Fruit fly (Drosophila melanogaster): ENCODE measurements around the gene Nepl19.

Nepl19 gene

dm6 chr3R:28851530-28851929, 28.4 kb downstream of the Nepl19 start (continued):
- TF ChIP-seq Sry-β (GFP tag; optimal IDR thresholded peaks at IDR 0.05) (no peak), Ada2b (GFP tag; IDR thresholded peaks at IDR 0.05) (no peak), repo (GFP tag; optimal IDR thresholded peaks at IDR 0.05) (no peak), Awh (GFP tag; IDR thresholded peaks at IDR 0.05) (no peak), onecut (GFP tag; IDR thresholded peaks at IDR 0.05) (no peak), ranshi (GFP tag; IDR thresholded peaks at IDR 0.05) (no peak), sr (GFP tag; IDR thresholded peaks at IDR 0.05) (0 out of 3 replicates have a peak, but pooled peaks have one; percentile 36), bcd (GFP tag; optimal IDR thresholded peaks at IDR 0.05) (no peak), ind (GFP tag; optimal IDR thresholded peaks at IDR 0.05) (no peak), esg (GFP tag; conservative IDR thresholded peaks at IDR 0.05) (no peak), gt (GFP tag; IDR thresholded peaks at IDR 0.05) (no peak), Fer1 (GFP tag; optimal IDR thresholded peaks at IDR 0.05) (no peak), CG4730 (GFP tag; IDR thresholded peaks at IDR 0.05) (no peak), zfh2 (GFP tag; optimal IDR thresholded peaks at IDR 0.05) (no peak), CG30020 (tag; optimal IDR thresholded peaks at IDR 0.05) (no peak), CG15601 (tag; optimal IDR thresholded peaks at IDR 0.05) (no peak), ftz-f1 (GFP tag; optimal IDR thresholded peaks at IDR 0.05) (no peak), MBD-R2 (GFP tag; IDR thresholded peaks at IDR 0.05) (no peak), lmd (GFP tag; IDR thresholded peaks at IDR 0.05) (no peak), vvl (GFP tag; IDR thresholded peaks at IDR 0.05) (no peak), CG4282 (GFP tag; optimal IDR thresholded peaks at IDR 0.05) (no peak), CG34422 (GFP tag; IDR thresholded peaks at IDR 0.05) (no peak), nau (GFP tag; optimal IDR thresholded peaks at IDR 0.05) (no peak), pan (optimal IDR thresholded peaks at IDR 0.05) (no peak), pan (GFP tag; optimal IDR thresholded peaks at IDR 0.05 in 1 of 2, IDR thresholded peaks at IDR 0.05 in 1 of 2) (no peak), Usf (GFP tag; optimal IDR thresholded peaks at IDR 0.05) (no peak), Bgb (GFP tag; IDR thresholded peaks at IDR 0.05; ENCODE audit: partially characterized antibody) (no peak), Sox100B (GFP tag; optimal IDR thresholded peaks at IDR 0.05) (no peak), unc-4 (GFP tag; IDR thresholded peaks at IDR 0.05; ENCODE audit: partially characterized antibody) (no peak), Ptx1 (GFP tag; IDR thresholded peaks at IDR 0.05) (no peak), gcm (GFP tag; optimal IDR thresholded peaks at IDR 0.05) (peak; percentile 14), Spps (tag; optimal IDR thresholded peaks at IDR 0.05) (no peak), luna (GFP tag; optimal IDR thresholded peaks at IDR 0.05) (no peak), zen2 (GFP tag; IDR thresholded peaks at IDR 0.05; ENCODE audit: partially characterized antibody) (no peak), cg (GFP tag; optimal IDR thresholded peaks at IDR 0.05) (peak; percentile 50), CG6791 (GFP tag; IDR thresholded peaks at IDR 0.05; ENCODE audit: partially characterized antibody) (no peak), CG2116 (GFP tag; optimal IDR thresholded peaks at IDR 0.05) (no peak), org-1 (GFP tag; optimal IDR thresholded peaks at IDR 0.05) (peak; percentile 59)

DNA sequence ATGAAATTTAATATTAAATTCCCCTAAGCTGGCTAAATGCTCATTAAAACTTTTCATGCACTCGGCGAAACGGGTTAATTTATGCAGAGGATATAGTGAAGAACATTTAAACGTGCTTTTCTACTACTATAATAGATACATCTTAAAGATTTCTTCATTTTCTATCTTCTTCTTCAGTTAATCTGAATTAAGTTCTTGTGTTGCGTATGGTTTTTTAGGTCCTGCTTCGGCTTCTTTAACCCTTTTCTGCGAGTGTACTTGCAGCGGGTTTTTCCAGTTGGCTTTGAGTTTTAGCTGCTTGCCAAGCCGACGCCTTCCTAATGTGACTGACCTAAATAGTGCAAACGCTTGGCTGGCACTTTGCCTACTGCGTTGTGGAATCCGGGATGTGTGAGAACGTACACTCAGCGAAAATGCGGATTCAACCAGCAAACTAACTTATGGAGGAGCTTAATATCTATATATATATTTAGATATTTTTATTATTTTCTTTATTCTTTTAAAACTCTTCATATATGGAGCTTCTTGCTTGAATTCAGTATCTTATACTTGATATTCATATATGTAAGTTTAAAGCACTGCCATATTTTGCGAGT, 29.2 kb downstream of the Nepl19 start:
- TF ChIP-seq sens (GFP tag) (peak; percentile 42), row (GFP tag; IDR thresholded peaks at IDR 0.05) (0 out of 3 replicates have a peak, but pooled peaks have one; percentile 18), sisA (GFP tag; IDR thresholded peaks at IDR 0.05) (peak; percentile 17; the same call in 1 of the 2 replicates), peb (GFP tag; IDR thresholded peaks at IDR 0.05) (no peak), Drgx (GFP tag; IDR thresholded peaks at IDR 0.05) (peak; percentile 71), sim (GFP tag; IDR thresholded peaks at IDR 0.05) (0 out of 2 replicates have a peak, but pooled peaks have one; percentile 5), Ets65A (GFP tag) (peak; percentile 81), eve (GFP tag; optimal IDR thresholded peaks at IDR 0.05) (peak in 1 of 2 experiments; percentile 57), Med (GFP tag) (peak; percentile 64), Ptx1 (GFP tag; IDR thresholded peaks at IDR 0.05) (0 out of 2 replicates have a peak, but pooled peaks have one; percentile 16), CG6689 (GFP tag; IDR thresholded peaks at IDR 0.05) (0 out of 2 replicates have a peak, but pooled peaks have one; percentile 17), nerfin-1 (tag; optimal IDR thresholded peaks at IDR 0.05) (no peak), Xrp1 (GFP tag; IDR thresholded peaks at IDR 0.05) (peak; percentile 20; the same call in 1 of the 2 replicates), klu (GFP tag; IDR thresholded peaks at IDR 0.05) (no peak), CG2678 (tag; optimal IDR thresholded peaks at IDR 0.05) (no peak), vvl (GFP tag; IDR thresholded peaks at IDR 0.05) (peak; percentile 15; the same call in 1 of the 2 replicates)

All from whole organism, embryonic.